Worm (Caenorhabditis elegans): ENCODE data around the gene C06E4.8.

Gene C06E4.8

DNA sequence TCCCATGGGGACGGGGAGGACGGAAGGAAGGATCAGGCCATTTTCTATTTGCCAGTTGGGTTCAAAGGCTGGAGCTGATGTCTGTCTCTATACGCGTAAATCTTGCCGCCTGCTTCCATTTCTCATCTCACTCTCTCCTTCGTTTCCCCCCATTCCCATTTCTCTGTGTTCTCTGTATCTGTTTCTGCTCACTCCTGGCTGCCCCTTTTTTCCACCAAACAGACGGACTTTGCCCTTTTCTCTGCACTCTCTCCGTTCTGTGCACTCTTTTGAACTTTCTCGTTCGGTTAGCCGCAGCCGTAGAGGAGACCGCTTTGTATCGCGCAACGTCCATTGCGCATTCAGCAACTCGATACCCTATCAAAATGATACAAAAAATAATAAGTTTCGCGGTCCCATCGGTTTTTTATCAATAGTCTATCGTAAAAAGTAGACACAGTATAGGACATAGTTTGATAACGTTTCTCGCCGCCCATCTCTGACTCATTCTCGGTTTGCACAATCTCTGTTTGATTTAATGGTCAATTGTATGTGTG lies 50.2 kb downstream of the C06E4.8 start (continued):
- TF ChIP-seq fax-1 (tag; optimal IDR thresholded peaks at IDR 0.05) (no peak), pat-9 (tag; optimal IDR thresholded peaks at IDR 0.05) (no peak), unc-42 (tag; optimal IDR thresholded peaks at IDR 0.05) (peak; percentile 51), madf-2 (tag; optimal IDR thresholded peaks at IDR 0.05) (no peak), hlh-8 (tag; optimal IDR thresholded peaks at IDR 0.05) (no peak), che-1 (tag; optimal IDR thresholded peaks at IDR 0.05) (no peak), unc-86 (tag; optimal IDR thresholded peaks at IDR 0.05) (no peak), ttx-3 (tag; optimal IDR thresholded peaks at IDR 0.05) (no peak), C38D4.7 (GFP tag; optimal IDR thresholded peaks at IDR 0.05) (no peak), F13H6.1 (tag; optimal IDR thresholded peaks at IDR 0.05) (peak; percentile 52), dve-1 (tag; optimal IDR thresholded peaks at IDR 0.05) (no peak), hlh-13 (GFP tag; optimal IDR thresholded peaks at IDR 0.05) (no peak), ceh-45 (GFP tag; IDR thresholded peaks at IDR 0.05) (no peak), mec-3 (tag; optimal IDR thresholded peaks at IDR 0.05; ENCODE audit: borderline replicate concordance) (no peak), pha-4 (tag; optimal IDR thresholded peaks at IDR 0.05) (no peak), syd-9 (tag; optimal IDR thresholded peaks at IDR 0.05) (peak; percentile 39), ztf-16 (tag; optimal IDR thresholded peaks at IDR 0.05) (peak; percentile 6), sox-4 (tag; optimal IDR thresholded peaks at IDR 0.05) (no peak), pros-1 (tag; optimal IDR thresholded peaks at IDR 0.05) (no peak), ceh-22 (tag; optimal IDR thresholded peaks at IDR 0.05) (no peak)

- TF ChIP-seq pat-9 (tag; optimal IDR thresholded peaks at IDR 0.05) (no peak), hlh-30 (tag; optimal IDR thresholded peaks at IDR 0.05; ENCODE audit: insufficient read depth) (no peak), fkh-10 (GFP tag; optimal IDR thresholded peaks at IDR 0.05) (no peak), C38D4.7 (GFP tag; optimal IDR thresholded peaks at IDR 0.05) (no peak), gmeb-2 (tag; optimal IDR thresholded peaks at IDR 0.05) (no peak), elt-2 (tag; optimal IDR thresholded peaks at IDR 0.05) (no peak)
Observed at ce11 chrIV:7234623-7235022, 51.1 kb downstream of the C06E4.8 start.

All from whole organism, late embryonic.